Worm (Caenorhabditis elegans) whole organism, mixed stage, embryonic: Measurements from ENCODE around the gene VW02B12L.2.

Experiments
- M03D4.4 ChIP-seq: sonication (generic microtip); optimal IDR thresholded peaks from 2 replicates; lab custom pipeline; 2017; ENCODE audit warnings: mild to moderate bottlenecking, missing genetic modification characterization, missing compliant biosample characterization
- bed-3 ChIP-seq: fragments of 200-800 bp; sonication (Bioruptor generic); optimal IDR thresholded peaks from 3 replicates; lab custom pipeline; 2018; ENCODE audit warnings: mild to moderate bottlenecking, missing genetic modification characterization, moderate library complexity, missing compliant biosample characterization
- blmp-1 ChIP-seq: fragments of 150-350 bp; optimal IDR thresholded peaks from 2 replicates; lab custom pipeline; 2014; ENCODE audit warnings: missing biosample characterization, missing genetic modification characterization
- ceh-39 ChIP-seq: fragments of 150-350 bp; optimal IDR thresholded peaks from 2 replicates; lab custom pipeline; 2014; ENCODE audit warnings: missing biosample characterization, missing genetic modification characterization
- ceh-43 ChIP-seq: fragments of 200-800 bp; sonication (Bioruptor generic); optimal IDR thresholded peaks from 2 replicates; lab custom pipeline; 2018; ENCODE audit warnings: mild to moderate bottlenecking, missing genetic modification characterization, moderate library complexity, missing compliant biosample characterization
- ceh-83 ChIP-seq: fragments of 200-800 bp; sonication (Bioruptor generic); optimal IDR thresholded peaks from 2 replicates; lab custom pipeline; 2018; ENCODE audit warnings: mild to moderate bottlenecking, missing genetic modification characterization, missing compliant biosample characterization
- ces-1 ChIP-seq: fragments of 150-350 bp; optimal IDR thresholded peaks from 2 replicates; lab custom pipeline; 2014; ENCODE audit warnings: missing biosample characterization, missing genetic modification reagents, missing genetic modification characterization
- cnd-1 ChIP-seq: fragments of 200-800 bp; sonication (Bioruptor generic); optimal IDR thresholded peaks from 2 replicates; lab custom pipeline; 2018; ENCODE audit warnings: mild to moderate bottlenecking, missing genetic modification characterization, missing compliant biosample characterization
- drap-1 ChIP-seq: fragments of 200-800 bp; sonication (Bioruptor generic); optimal IDR thresholded peaks from 3 replicates; lab custom pipeline; 2018; ENCODE audit warnings: mild to moderate bottlenecking, missing genetic modification characterization, missing compliant biosample characterization
- elt-1 ChIP-seq: sonication (generic microtip); optimal IDR thresholded peaks from 2 replicates; lab custom pipeline; 2017; ENCODE audit warnings: missing genetic modification characterization, mild to moderate bottlenecking, missing compliant biosample characterization, antibody characterized with exemption, moderate library complexity, borderline replicate concordance; ENCODE audit not compliant: insufficient read depth
- elt-3 ChIP-seq: fragments of 150-350 bp; optimal IDR thresholded peaks from 2 replicates; lab custom pipeline; 2014; ENCODE audit warnings: missing biosample characterization, missing genetic modification characterization
- flh-1 ChIP-seq: fragments of 200-800 bp; sonication (Bioruptor generic); optimal IDR thresholded peaks from 2 replicates; lab custom pipeline; 2018; ENCODE audit warnings: mild to moderate bottlenecking, missing genetic modification characterization, moderate library complexity, missing compliant biosample characterization
- ham-2 ChIP-seq: fragments of 200-800 bp; sonication (Bioruptor generic); optimal IDR thresholded peaks from 2 replicates; lab custom pipeline; 2018; ENCODE audit warnings: mild to moderate bottlenecking, missing genetic modification characterization, missing compliant biosample characterization
- hlh-1 ChIP-seq: fragments of 150-350 bp; optimal IDR thresholded peaks from 2 replicates; lab custom pipeline; 2014; ENCODE audit warnings: missing biosample characterization, missing genetic modification reagents, missing genetic modification characterization
- lin-13 ChIP-seq: fragments of 150-350 bp; optimal IDR thresholded peaks from 2 replicates; lab custom pipeline; 2014; ENCODE audit warnings: missing biosample characterization, missing genetic modification characterization
- lin-32 ChIP-seq: fragments of 200-800 bp; sonication (Bioruptor generic); optimal IDR thresholded peaks from 2 replicates; lab custom pipeline; 2018; ENCODE audit warnings: mild to moderate bottlenecking, missing genetic modification characterization, missing compliant biosample characterization
- lsy-2 ChIP-seq: fragments of 150-350 bp; optimal IDR thresholded peaks from 2 replicates; lab custom pipeline; 2014; ENCODE audit warnings: missing biosample characterization, missing genetic modification characterization
- mab-5 ChIP-seq: fragments of 150-350 bp; optimal IDR thresholded peaks from 2 replicates; lab custom pipeline; 2014; ENCODE audit warnings: missing biosample characterization, missing genetic modification characterization
- mep-1 ChIP-seq: fragments of 150-350 bp; optimal IDR thresholded peaks from 2 replicates; lab custom pipeline; 2017; ENCODE audit warnings: missing biosample characterization, missing genetic modification reagents, missing genetic modification characterization, inconsistent platforms
- mls-2 ChIP-seq: sonication (generic microtip); optimal IDR thresholded peaks from 2 replicates; lab custom pipeline; 2016; ENCODE audit warnings: mild to moderate bottlenecking, missing genetic modification characterization, moderate library complexity, missing compliant biosample characterization
- nhr-12 ChIP-seq: fragments of 150-350 bp; optimal IDR thresholded peaks from 2 replicates; lab custom pipeline; 2014; ENCODE audit warnings: missing biosample characterization, missing genetic modification characterization
- nhr-2 ChIP-seq: fragments of 150-350 bp; optimal IDR thresholded peaks from 2 replicates; lab custom pipeline; 2014; ENCODE audit warnings: missing biosample characterization, missing genetic modification characterization
- nhr-237 ChIP-seq: fragments of 150-350 bp; optimal IDR thresholded peaks from 2 replicates; lab custom pipeline; 2014; ENCODE audit warnings: missing biosample characterization, missing genetic modification characterization
- nhr-28 ChIP-seq: fragments of 150-350 bp; optimal IDR thresholded peaks from 2 replicates; lab custom pipeline; 2014; ENCODE audit warnings: missing biosample characterization, missing genetic modification characterization
- nhr-76 ChIP-seq: sonication (generic microtip); optimal IDR thresholded peaks from 2 replicates; lab custom pipeline; 2017; ENCODE audit warnings: missing biosample characterization, missing genetic modification characterization
- pha-4 ChIP-seq: fragments of 150-350 bp; optimal IDR thresholded peaks from 2 replicates; lab custom pipeline; 2018; ENCODE audit warnings: missing biosample characterization, missing genetic modification reagents, missing genetic modification characterization
- sem-2 ChIP-seq: fragments of 200-800 bp; sonication (Bioruptor generic); optimal IDR thresholded peaks from 2 replicates; lab custom pipeline; 2018; ENCODE audit warnings: mild to moderate bottlenecking, missing genetic modification characterization, missing compliant biosample characterization
- snpc-4 ChIP-seq: fragments of 150-350 bp; optimal IDR thresholded peaks from 2 replicates; lab custom pipeline; 2014; ENCODE audit warnings: missing biosample characterization, missing genetic modification characterization
- sptf-1 ChIP-seq: sonication (generic microtip); optimal IDR thresholded peaks from 2 replicates; lab custom pipeline; 2017; ENCODE audit warnings: mild to moderate bottlenecking, missing genetic modification characterization, moderate library complexity, missing compliant biosample characterization
- tbx-8 ChIP-seq: fragments of 200-800 bp; sonication (Bioruptor generic); optimal IDR thresholded peaks from 2 replicates; lab custom pipeline; 2018; ENCODE audit warnings: mild to moderate bottlenecking, missing genetic modification characterization, moderate library complexity, missing compliant biosample characterization
- unc-120 ChIP-seq: sonication (generic microtip); optimal IDR thresholded peaks from 2 replicates; lab custom pipeline; 2017; ENCODE audit warnings: missing genetic modification characterization, missing compliant biosample characterization; ENCODE audit not compliant: poor library complexity, severe bottlenecking
- unc-39 ChIP-seq: fragments of 150-350 bp; optimal IDR thresholded peaks from 2 replicates; lab custom pipeline; 2014; ENCODE audit warnings: missing biosample characterization, missing genetic modification characterization
- unc-62 ChIP-seq: fragments of 150-350 bp; optimal IDR thresholded peaks from 2 replicates; lab custom pipeline; 2014; ENCODE audit warnings: missing biosample characterization, missing genetic modification reagents, missing genetic modification characterization
- zip-8 ChIP-seq: fragments of 150-350 bp; optimal IDR thresholded peaks from 2 replicates; lab custom pipeline; 2014; ENCODE audit warnings: missing biosample characterization, missing genetic modification characterization
- ztf-11 ChIP-seq: fragments of 150-350 bp; optimal IDR thresholded peaks from 2 replicates; lab custom pipeline; 2014; ENCODE audit warnings: missing biosample characterization, missing genetic modification characterization

The VW02B12L.2 gene

DNA sequence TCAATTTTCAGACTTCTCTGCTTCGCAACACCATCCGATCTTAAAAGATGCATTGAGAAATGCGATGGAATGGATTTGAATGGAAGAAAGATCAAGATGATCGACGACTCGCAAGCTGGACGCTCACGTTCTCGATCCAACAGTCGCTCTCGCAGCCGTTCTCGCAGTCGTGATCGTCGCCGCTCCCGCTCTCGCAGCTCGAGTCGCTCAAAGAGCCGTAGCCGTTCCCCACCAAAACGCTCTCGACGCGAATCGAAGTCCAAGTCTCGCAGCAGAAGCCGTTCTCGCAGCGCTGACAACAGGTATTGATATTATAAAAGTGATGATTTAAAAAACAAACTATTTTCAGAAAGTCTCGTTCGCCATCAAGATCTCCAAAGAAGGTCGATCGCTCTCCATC, 15.0 kb upstream of the VW02B12L.2 start:
- TF ChIP-seq ceh-39 (tag; lab: Kevin White, UChicago) (no peak), snpc-4 (tag; lab: Kevin White, UChicago) (no peak), drap-1 (no peak), lin-13 (tag; lab: Kevin White, UChicago) (no peak), pha-4 (no peak), lin-32 (GFP tag; lab: Kevin White, UChicago) (no peak), lsy-2 (no peak), sptf-1 (tag; lab: Kevin White, UChicago) (no peak), unc-120 (tag; lab: Kevin White, UChicago) (no peak), ztf-11 (tag; lab: Kevin White, UChicago) (no peak), cnd-1 (tag; lab: Kevin White, UChicago) (no peak)

DNA sequence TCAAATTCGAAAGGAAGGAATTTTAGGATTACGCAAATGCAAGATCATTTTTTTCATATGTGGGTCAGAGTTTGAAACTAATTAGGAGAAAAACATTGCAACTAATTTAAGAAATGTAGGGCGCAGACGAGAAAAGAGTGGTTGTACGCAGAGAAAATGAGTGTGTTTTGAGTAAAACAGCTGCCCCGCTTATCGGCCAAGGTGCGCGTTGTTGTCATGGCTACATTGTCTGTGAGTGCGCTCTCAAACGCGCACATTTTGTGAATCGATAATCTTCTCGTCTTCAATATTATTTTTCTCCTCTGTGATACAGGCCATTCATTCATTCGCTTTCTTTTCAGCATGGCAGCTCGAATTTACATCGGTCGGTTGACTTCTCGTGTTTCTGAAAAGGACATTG, 13.5 kb upstream of the VW02B12L.2 start:
- TF ChIP-seq zip-8 (tag; lab: Kevin White, UChicago) (no peak), mls-2 (tag; lab: Kevin White, UChicago) (no peak), blmp-1 (tag; lab: Kevin White, UChicago) (no peak), mep-1 (no peak), nhr-2 (tag; lab: Kevin White, UChicago) (no peak), tbx-8 (GFP tag; lab: Kevin White, UChicago) (no peak), hlh-1 (tag; lab: Kevin White, UChicago) (peak; percentile 24), ceh-83 (GFP tag; lab: Kevin White, UChicago) (no peak), mab-5 (no peak), pha-4 (no peak), bed-3 (GFP tag; lab: Kevin White, UChicago) (no peak), elt-1 (tag; lab: Kevin White, UChicago) (no peak), elt-3 (tag; lab: Kevin White, UChicago) (no peak), flh-1 (no peak), ceh-39 (tag; lab: Kevin White, UChicago) (peak; percentile 9)

DNA sequence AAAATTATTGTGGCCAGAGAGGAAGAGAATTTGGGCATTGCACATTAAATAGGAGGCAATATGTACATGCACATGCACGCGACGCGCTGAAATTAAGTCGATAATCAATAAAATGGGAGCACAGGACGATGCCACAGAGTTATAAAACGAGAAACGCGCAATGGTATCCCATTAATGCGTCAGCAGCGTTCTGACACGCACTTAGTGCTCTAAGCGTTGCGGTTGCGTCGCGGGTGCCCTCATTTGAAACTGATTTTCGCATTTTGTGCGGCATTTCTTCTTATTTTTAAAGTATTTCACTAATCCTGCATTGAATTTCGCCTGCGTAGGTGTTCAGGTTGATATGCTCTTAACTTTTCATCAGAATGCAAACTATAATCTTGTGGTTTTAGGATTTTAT, 12.9 kb upstream of the VW02B12L.2 start, which contains the start of gene rsp-1:
TSS of gene rsp-1 (plus strand) at position 338 of the 400 bp plus-strand sequence.
- TF ChIP-seq ceh-83 (GFP tag; lab: Kevin White, UChicago) (no peak), elt-3 (tag; lab: Kevin White, UChicago) (peak; percentile 40), ham-2 (GFP tag; lab: Kevin White, UChicago) (no peak), unc-120 (tag; lab: Kevin White, UChicago) (peak; percentile 31), sptf-1 (tag; lab: Kevin White, UChicago) (peak; percentile 90), nhr-2 (tag; lab: Kevin White, UChicago) (no peak), lsy-2 (peak; percentile 80), lin-13 (tag; lab: Kevin White, UChicago) (peak; percentile 93), cnd-1 (tag; lab: Kevin White, UChicago) (peak; percentile 66), nhr-28 (tag; lab: Kevin White, UChicago) (no peak), lin-32 (GFP tag; lab: Kevin White, UChicago) (peak; percentile 20), pha-4 (peak; percentile 96), sem-2 (GFP tag; lab: Kevin White, UChicago) (no peak), nhr-237 (peak; percentile 72), blmp-1 (tag; lab: Kevin White, UChicago) (no peak), mls-2 (tag; lab: Kevin White, UChicago) (peak; percentile 81), unc-62 (peak; percentile 43), nhr-76 (tag; lab: Kevin White, UChicago) (no peak), mep-1 (peak; percentile 86), drap-1 (peak; percentile 39), flh-1 (no peak), hlh-1 (tag; lab: Kevin White, UChicago) (peak; percentile 44), ces-1 (peak; percentile 67), nhr-12 (tag; lab: Kevin White, UChicago) (no peak), tbx-8 (GFP tag; lab: Kevin White, UChicago) (peak; percentile 15), unc-39 (tag; lab: Kevin White, UChicago) (no peak), bed-3 (GFP tag; lab: Kevin White, UChicago) (no peak), M03D4.4 (tag; lab: Kevin White, UChicago) (peak; percentile 37), ztf-11 (tag; lab: Kevin White, UChicago) (peak; percentile 75), ceh-43 (GFP tag; lab: Kevin White, UChicago) (peak; percentile 53), ceh-39 (tag; lab: Kevin White, UChicago) (peak; percentile 79), snpc-4 (tag; lab: Kevin White, UChicago) (no peak), elt-1 (tag; lab: Kevin White, UChicago) (no peak), zip-8 (tag; lab: Kevin White, UChicago) (no peak), mab-5 (no peak)
